Worm (Caenorhabditis elegans) whole organism, late embryonic: Measurements from ENCODE around the gene nipi-3.

Experiments used
- F13H6.1 ChIP-seq: sonication (generic microtip); optimal IDR thresholded peaks from 2 replicates; lab custom pipeline; 2016; ENCODE audit warnings: missing genetic modification characterization, missing compliant biosample characterization
- ceh-18 ChIP-seq: sonication (generic microtip); optimal IDR thresholded peaks from 2 replicates; lab custom pipeline; 2016; ENCODE audit warnings: missing genetic modification characterization, missing compliant biosample characterization
- ceh-9 ChIP-seq: sonication (generic microtip); optimal IDR thresholded peaks from 2 replicates; lab custom pipeline; 2016; ENCODE audit warnings: mild to moderate bottlenecking, missing genetic modification characterization, inconsistent platforms, missing compliant biosample characterization
- tbx-2 ChIP-seq: sonication (generic microtip); optimal IDR thresholded peaks from 2 replicates; lab custom pipeline; 2016; ENCODE audit warnings: missing genetic modification characterization, missing compliant biosample characterization
- unc-55 ChIP-seq: sonication (generic microtip); optimal IDR thresholded peaks from 2 replicates; lab custom pipeline; 2017; ENCODE audit warnings: missing biosample characterization, missing genetic modification reagents, missing genetic modification characterization
- unc-86 ChIP-seq: sonication (generic microtip); optimal IDR thresholded peaks from 2 replicates; lab custom pipeline; 2016; ENCODE audit warnings: missing genetic modification characterization, missing compliant biosample characterization

- TF ChIP-seq ceh-9 (no peak), unc-55 (GFP tag; lab: Kevin White, UChicago) (peak; percentile 14), ceh-18 (no peak), tbx-2 (tag; lab: Kevin White, UChicago) (peak; percentile 53), unc-86 (tag; lab: Kevin White, UChicago) (no peak), F13H6.1 (tag; lab: Kevin White, UChicago) (no peak)
Measured at ce11 chrX:15606585-15607276, 1.0 kb upstream of the nipi-3 start, which contains the start of gene rab-14.
